Worm (Caenorhabditis elegans) whole organism, dauer: ENCODE results near the gene ipla-5.
"Not testable (repeated sequence)": the region's sequence is repeated elsewhere in the genome, so short reads cannot be mapped to it uniquely, and the experiment has no call there.

Experiments used
- unc-62 ChIP-seq: sonication (generic microtip); optimal IDR thresholded peaks from 2 replicates; lab custom pipeline; 2017; ENCODE audit warnings: missing biosample characterization, missing genetic modification reagents, missing genetic modification characterization

Gene ipla-5

DNA sequence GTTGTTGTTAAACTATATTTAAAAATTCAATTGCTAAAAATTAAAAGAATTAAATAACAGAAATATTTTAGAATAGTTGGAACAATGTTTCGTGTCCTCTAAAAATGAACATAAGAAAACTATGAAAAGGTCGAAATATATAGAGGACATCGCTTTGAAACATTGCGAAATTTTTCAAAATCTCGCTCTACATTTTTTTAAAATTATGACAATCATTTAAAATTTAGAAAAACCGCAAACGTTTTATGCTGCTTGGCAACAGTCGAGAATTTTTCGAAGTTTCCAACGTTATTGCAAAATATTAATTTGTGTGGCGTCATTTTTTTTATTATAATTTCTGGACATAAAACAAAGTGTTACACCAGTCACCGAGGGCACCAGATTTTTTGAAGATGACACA, at the start of gene ipla-5, which contains the start of gene parg-2:
Gene ipla-5 (plus strand): TSS at position 216 of the 400 bp plus-strand sequence.
Gene parg-2 (minus strand): TSS at position 101 of the 400 bp plus-strand sequence.
- TF ChIP-seq unc-62 (GFP tag; lab: Kevin White, UChicago), result not testable (repeated sequence)

DNA sequence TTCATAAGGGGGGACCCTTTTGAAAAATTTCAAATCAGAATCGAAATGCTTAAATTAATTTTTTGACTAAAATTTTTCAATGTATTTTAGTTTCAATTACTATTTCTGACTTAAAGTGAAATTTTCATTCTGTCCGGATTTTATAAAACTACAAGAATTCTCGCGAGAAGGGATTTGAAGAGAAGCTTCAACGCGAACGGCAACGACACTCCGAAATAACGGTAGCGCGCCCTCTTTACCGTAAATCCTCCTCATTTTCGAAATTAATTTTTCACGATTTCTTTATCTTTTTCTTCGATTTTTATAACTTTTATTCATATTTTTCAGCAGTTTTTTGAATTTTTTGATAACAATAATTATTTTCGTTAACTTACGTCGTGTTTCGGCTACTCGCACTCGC, 49.3 kb upstream of the ipla-5 start:
- no peak for TF ChIP-seq unc-62 (GFP tag; lab: Kevin White, UChicago)

DNA sequence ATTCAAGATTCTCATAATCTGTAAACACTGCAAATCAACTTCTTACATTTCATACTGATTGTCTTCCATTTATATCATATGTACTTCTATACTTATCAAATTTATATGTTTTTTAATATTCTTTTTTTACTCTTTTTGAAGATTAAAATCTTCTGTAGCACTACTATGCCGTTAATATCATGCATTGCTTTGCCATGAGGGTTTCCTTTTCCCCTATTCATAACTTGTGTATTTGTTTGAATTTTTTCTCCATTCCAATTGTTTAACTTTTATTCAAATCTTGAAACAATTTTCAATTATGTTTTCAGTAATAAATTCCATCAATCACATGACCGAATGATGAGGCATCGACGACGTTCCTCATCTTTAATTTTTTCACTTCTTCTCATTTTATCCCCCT, 46.4 kb upstream of the ipla-5 start, which contains the start of gene cdh-5:
Gene cdh-5 (plus strand): TSS at position 301 of the 400 bp plus-strand sequence.
- TF ChIP-seq unc-62 (GFP tag; lab: Kevin White, UChicago), result no peak

DNA sequence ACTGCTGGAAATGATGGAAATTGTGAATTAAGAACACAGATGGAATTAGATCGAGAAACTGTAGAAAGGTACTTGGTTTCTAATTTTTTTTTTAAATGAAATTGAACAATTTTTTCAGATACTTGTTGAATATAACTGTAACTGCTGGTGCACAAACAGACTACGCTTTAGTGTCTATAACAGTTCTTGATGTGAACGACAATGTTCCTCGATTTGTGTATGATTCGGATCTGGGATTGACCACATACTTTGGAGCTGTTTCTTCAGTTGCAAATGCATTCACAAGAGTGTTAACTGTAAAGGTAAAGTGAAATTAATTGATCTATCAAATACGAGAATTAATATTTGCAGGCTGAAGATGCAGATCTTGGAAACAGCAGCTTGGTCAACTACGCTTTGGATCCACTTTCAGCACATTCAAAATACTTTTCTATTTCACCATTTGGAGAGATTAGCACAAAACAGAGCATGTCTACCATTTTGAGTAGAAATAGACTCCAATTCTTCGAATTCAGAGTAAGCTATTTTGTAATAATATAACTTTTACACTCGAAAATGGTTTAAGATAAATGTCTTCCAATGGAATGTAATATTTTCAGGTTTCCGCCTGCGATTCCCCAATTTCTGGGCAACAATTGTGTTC, 41.2 kb upstream of the ipla-5 start:
- no peak for TF ChIP-seq unc-62 (GFP tag; lab: Kevin White, UChicago)

DNA sequence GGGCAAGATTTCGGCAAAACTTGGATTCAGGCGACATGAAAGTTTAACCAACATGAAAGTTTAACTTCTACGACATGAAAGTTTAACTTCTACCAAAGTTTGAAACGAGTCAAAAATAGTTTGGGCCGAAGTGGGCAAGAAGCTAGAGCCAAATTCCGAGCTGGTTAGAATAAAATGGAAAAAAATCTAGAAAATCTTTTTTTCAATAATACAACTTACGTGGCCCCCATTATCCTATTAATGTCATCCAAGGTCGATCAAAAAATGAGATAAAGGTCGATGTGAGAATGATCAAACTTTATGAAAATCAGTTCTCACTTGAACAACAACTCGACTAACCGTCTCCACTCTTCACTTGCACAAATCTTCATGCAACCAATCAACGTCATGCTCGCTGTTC, 37.7 kb upstream of the ipla-5 start, which contains the start of gene F08B4.8:
Gene F08B4.8 (plus strand): TSS at position 301 of the 400 bp plus-strand sequence.
- TF ChIP-seq unc-62 (GFP tag; lab: Kevin White, UChicago), result no peak

DNA sequence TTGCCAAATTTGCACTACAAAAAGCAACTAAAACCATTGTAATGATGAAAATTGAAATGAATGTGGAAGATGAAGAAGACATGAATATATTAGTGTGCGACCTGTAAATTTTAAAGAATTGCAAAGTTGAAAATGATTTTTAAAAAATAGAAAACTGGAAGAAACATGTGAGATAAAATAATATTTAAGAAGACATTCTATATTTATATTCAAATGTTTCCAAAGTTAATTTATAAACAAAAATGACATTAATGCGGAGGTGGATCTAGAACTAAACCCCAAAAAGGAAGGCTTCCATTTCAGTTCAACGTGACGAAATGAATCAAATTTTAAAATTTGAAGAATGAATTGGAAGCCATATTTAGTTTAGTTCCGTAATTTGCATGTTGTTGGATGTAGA, 35.8 kb upstream of the ipla-5 start, which contains the start of gene nlp-60:
Gene nlp-60 (minus strand): TSS at position 101 of the 400 bp plus-strand sequence.
- TF ChIP-seq unc-62 (GFP tag; lab: Kevin White, UChicago), result no peak

DNA sequence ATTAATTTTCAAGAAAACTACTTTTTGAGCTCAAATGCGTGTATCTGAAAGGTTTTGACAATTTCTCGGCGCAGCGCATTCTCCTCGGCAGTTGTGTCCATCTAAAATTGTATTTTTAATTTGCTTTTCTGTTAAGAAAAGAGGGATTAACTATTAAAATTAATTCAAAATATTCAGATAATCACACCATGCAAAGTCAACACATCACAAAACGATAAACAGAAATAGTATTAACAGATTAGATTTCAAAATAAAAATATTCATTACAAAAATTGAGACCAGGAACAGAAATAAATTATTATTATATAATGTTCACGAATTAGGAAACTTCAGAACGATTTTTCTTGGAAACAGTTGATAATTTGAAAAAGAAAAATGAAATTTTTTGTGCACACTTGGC, 28.5 kb upstream of the ipla-5 start, which contains the start of gene pole-2:
Gene pole-2 (minus strand): TSS at position 101 of the 400 bp plus-strand sequence.
- no peak for TF ChIP-seq unc-62 (GFP tag; lab: Kevin White, UChicago)

DNA sequence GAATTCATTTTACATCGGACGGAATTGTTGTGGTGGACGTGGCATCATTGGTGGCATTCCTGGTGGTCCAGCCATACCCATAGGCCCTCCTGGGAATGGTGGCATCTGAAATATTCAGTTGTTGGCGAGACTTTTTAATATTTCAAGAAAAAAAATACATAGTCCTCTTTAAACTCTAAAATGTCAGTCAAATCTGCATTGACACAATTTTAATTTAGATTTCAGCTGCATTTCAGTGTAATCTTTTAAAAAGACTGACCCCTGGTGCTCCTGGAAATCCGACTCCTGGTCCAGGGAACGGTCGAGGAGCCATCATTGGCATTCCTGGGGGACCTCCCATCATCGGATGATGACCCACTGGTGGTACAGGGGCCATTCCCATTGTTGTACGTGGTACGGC, 28.1 kb upstream of the ipla-5 start:
- TF ChIP-seq unc-62 (GFP tag; lab: Kevin White, UChicago), result no peak

DNA sequence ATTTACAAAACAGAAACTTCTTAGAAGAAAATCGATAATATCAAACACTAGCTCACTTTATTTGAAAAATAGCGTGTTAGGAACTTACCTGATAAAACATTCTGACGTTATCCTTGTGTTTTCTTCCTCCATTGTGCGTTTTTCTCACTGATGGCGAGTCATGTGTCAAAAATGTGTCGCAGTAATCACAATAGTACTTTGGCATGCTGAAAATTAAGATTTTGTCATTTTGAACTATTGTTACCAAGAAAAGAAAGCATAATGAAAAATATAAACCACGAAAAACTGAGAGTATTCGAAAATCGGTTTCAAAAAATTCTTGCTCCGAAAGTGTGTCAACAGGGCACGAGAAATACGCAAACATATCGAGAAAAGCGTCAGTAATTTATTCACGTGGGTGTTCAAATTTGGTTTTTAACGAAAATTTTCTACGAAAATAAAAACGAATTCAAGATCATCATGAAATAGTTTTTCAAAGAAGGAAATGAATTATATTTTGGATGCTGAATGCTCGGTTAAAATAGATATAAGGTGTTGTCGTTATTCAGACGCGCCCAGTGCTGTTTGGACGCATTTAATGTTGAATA, 27.3 kb upstream of the ipla-5 start, which contains the start of gene snrp-3:
Gene snrp-3 (minus strand): TSS at position 206 of the 587 bp plus-strand sequence.
- no peak for TF ChIP-seq unc-62 (GFP tag; lab: Kevin White, UChicago)

DNA sequence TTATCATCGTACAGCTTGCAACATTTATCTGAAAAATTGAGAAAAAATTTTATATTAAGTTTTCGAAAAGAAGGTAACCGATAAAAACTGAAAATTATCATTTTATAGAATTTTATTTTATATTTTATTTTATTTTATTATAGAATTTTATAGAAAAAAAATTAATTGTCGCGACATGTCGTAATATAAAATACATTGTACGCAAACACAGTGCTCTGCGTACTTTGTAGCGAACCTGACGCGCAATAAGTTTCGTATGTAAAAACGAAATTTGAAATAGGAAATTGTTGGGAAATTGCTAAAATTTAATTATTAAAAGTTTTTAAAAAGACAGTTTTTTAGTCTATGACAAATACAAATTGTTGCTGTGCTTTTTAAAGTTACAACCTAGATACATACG, 23.6 kb upstream of the ipla-5 start, which contains the start of the genes hst-1 and ints-6:
Gene hst-1 (minus strand): TSS at position 28 of the 400 bp plus-strand sequence.
Gene ints-6 (plus strand): TSS at position 260 of the 400 bp plus-strand sequence.
- TF ChIP-seq unc-62 (GFP tag; lab: Kevin White, UChicago), result no peak

DNA sequence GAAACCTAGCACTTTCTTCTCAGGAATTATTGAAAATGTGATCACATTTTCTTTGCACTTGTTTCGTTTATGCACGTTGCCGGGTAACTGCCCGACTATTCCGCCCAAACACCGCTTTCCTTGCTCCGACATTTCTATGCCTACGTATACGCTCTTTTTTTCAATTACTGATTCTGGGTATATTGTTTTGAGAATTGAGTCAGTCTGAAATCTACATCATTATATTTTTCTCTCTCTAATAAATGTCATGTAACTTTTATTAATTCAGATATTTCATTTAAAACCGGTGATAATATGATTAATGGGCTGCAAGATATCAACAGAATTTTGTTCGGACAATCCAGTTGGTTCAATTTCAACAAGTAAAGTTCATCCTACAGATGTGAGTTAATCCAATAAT, 17.6 kb upstream of the ipla-5 start, which contains the start of gene ttll-11:
Gene ttll-11 (plus strand): TSS at position 301 of the 400 bp plus-strand sequence.
- TF ChIP-seq unc-62 (GFP tag; lab: Kevin White, UChicago), result no peak

DNA sequence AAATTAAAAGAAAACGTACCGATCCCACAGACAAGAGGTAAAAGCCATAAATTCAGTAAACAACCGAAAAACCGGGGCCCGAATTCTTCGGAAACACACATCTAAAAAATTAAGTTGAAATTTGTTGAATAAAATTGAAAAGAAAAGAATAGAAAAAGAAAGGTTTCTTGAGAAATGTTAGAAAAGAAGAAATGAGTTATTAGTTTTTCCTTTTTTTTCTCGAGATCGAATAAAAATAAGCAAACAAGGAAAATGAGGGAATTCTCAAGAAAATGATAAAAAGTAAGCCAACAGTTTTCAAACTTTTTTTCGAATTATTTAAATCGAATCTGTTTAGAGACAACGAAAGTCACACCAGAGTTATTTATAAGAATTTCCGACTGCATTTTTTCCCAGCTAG, 9.5 kb upstream of the ipla-5 start, which contains the start of gene H23L24.4:
Gene H23L24.4 (minus strand): TSS at position 101 of the 400 bp plus-strand sequence.
- no peak for TF ChIP-seq unc-62 (GFP tag; lab: Kevin White, UChicago)

DNA sequence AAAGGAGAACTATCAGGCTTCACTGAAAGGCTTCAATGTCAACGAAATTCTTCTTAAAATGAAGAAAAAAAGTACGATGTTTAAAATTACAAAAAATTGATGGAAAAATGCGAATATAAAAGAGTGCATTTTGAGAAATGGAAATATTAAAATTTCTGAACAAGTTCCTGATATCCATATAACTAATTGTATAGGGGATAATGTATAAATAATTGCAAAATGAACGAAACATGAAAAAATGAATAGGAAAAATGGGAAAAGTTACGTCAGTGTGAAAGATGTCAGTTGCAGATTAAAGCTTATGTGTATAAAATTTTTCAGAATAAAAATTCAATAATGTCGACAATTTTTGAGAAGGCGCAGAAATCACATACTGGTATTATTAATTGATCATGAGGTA, 7.0 kb upstream of the ipla-5 start:
- TF ChIP-seq unc-62 (GFP tag; lab: Kevin White, UChicago), result no peak

DNA sequence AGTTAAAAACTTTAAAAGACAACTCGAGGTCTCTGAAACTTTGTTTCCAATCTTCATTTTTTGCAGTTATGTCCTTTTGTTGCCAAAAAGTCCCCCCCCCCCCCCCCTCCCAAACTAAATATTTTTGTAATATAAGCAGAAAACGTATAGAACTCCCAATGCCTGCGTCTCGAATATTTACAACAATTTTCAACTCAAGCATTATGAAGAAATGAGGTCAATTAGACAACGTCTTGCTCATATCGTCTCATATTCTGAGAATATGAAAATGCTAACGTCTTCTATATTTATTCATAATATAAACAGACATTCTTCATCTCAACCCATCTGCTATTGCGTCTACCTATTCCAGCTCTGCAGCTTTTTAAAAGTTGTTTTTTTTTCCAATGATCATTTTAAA, 3.1 kb downstream of the ipla-5 start, which contains the start of gene H23L24.1:
Gene H23L24.1 (plus strand): TSS at position 301 of the 400 bp plus-strand sequence.
- TF ChIP-seq unc-62 (GFP tag; lab: Kevin White, UChicago), result no peak

DNA sequence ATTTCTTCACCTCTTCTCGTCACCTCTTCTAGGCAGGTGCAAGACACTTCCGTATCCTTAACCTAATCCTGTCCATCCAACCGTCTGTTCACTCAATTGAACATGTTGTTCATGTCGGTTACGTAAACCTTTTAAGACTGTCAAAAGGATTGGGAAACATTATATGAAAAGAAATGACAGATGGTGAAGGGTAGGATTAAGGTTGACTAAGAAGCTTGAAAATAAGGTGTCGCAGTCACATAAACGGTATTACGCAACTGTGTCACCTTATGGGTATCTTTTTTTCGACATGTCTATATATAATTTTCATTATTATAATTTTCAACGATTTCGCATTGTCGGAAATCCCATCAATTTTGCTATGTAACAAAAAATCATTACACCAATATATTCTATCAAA, 7.8 kb downstream of the ipla-5 start:
- no peak for TF ChIP-seq unc-62 (GFP tag; lab: Kevin White, UChicago)

DNA sequence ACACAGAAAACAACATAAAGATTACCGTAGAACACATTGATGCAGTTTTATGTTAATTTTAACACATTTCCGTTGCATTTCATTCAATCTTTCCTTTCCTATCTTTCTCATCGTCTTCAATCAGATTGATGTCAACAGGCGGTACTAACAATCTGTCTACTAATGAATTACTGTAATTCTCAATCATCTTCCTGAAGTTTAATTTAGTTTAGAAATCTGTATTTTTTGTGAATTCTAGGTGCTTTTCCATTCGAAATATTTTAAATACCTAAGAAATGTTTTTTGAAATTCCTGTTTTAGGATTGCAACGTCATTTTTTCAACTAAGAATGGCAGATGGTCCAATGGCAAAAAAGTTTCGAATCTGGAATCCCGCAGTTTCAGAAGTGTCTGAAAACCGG, 8.7 kb downstream of the ipla-5 start, which contains the start of gene F21D5.9:
Gene F21D5.9 (plus strand): TSS at position 301 of the 400 bp plus-strand sequence.
- TF ChIP-seq unc-62 (GFP tag; lab: Kevin White, UChicago), result no peak
